Worm (Caenorhabditis elegans) whole organism, L4/young adult: ENCODE results near the gene C06E7.88.

Experiments
- W03F9.2 ChIP-seq: fragments of 150-350 bp; optimal IDR thresholded peaks from 2 replicates; lab custom pipeline; 2014; ENCODE audit warnings: missing biosample characterization, missing genetic modification characterization
- dao-5 ChIP-seq: sonication (generic microtip); optimal IDR thresholded peaks from 2 replicates; lab custom pipeline; 2016; ENCODE audit warnings: missing genotype, missing genetic modification characterization, moderate library complexity, missing compliant biosample characterization
- him-1 ChIP-seq: sonication (generic microtip); optimal IDR thresholded peaks from 2 replicates; lab custom pipeline; 2016; ENCODE audit warnings: missing genotype, missing genetic modification reagents, missing genetic modification characterization, missing compliant biosample characterization

- TF ChIP-seq W03F9.2, result peak; percentile 7
- no peak for TF ChIP-seq dao-5 (tag; lab: Kevin White, UChicago)
- no peak for TF ChIP-seq him-1
Measured at ce11 chrIV:5847986-5848707, 18.9 kb downstream of the C06E7.88 start, which contains the start of gene sams-3.
